Worm (Caenorhabditis elegans) whole organism, L3 larva: ENCODE measurements around the gene gpa-10.

Source experiments
- R02D3.7 ChIP-seq: fragments of 150-350 bp; optimal IDR thresholded peaks from 2 replicates; lab custom pipeline; 2014; ENCODE audit warnings: missing biosample characterization, missing genetic modification characterization
- ama-1 ChIP-seq: fragments of 150-350 bp; optimal IDR thresholded peaks from 2 replicates; lab custom pipeline; 2018
- ceh-16 ChIP-seq: sonication (generic microtip); optimal IDR thresholded peaks from 2 replicates; lab custom pipeline; 2017; ENCODE audit warnings: missing biosample characterization, missing genetic modification characterization
- ceh-28 ChIP-seq: fragments of 150-350 bp; optimal IDR thresholded peaks from 2 replicates; lab custom pipeline; 2014; ENCODE audit warnings: missing biosample characterization, missing genetic modification reagents, missing genetic modification characterization
- ceh-82 ChIP-seq: fragments of 150-350 bp; optimal IDR thresholded peaks from 2 replicates; lab custom pipeline; 2014; ENCODE audit warnings: missing biosample characterization, missing genetic modification characterization
- daf-12 ChIP-seq: fragments of 150-350 bp; optimal IDR thresholded peaks from 2 replicates; lab custom pipeline; 2014; ENCODE audit warnings: missing biosample characterization, missing genetic modification reagents, missing genetic modification characterization
- egl-27 ChIP-seq: sonication (generic microtip); optimal IDR thresholded peaks from 4 replicates; lab custom pipeline; 2017; ENCODE audit warnings: missing biosample characterization, missing genetic modification reagents, missing genetic modification characterization
- egl-5 ChIP-seq: fragments of 150-350 bp; optimal IDR thresholded peaks from 2 replicates; lab custom pipeline; 2017; ENCODE audit warnings: missing biosample characterization, missing genetic modification reagents, missing genetic modification characterization, inconsistent platforms
- elt-2 ChIP-seq: sonication (generic microtip); optimal IDR thresholded peaks from 2 replicates; lab custom pipeline; 2016; ENCODE audit warnings: missing genetic modification reagents, mild to moderate bottlenecking, missing genetic modification characterization, missing compliant biosample characterization
- fkh-10 ChIP-seq: sonication (generic microtip); optimal IDR thresholded peaks from 2 replicates; lab custom pipeline; 2017; ENCODE audit warnings: missing biosample characterization, missing genetic modification reagents, missing genetic modification characterization
- fkh-2 ChIP-seq: fragments of 150-350 bp; optimal IDR thresholded peaks from 2 replicates; lab custom pipeline; 2014; ENCODE audit warnings: missing biosample characterization, missing genetic modification reagents, missing genetic modification characterization
- hmg-11 ChIP-seq: sonication (generic microtip); optimal IDR thresholded peaks from 2 replicates; lab custom pipeline; 2016; ENCODE audit warnings: missing genetic modification characterization, missing compliant biosample characterization
- jun-1 ChIP-seq: fragments of 150-350 bp; optimal IDR thresholded peaks from 2 replicates; lab custom pipeline; 2014; ENCODE audit warnings: missing biosample characterization, missing genetic modification reagents, missing genetic modification characterization
- lin-15B ChIP-seq: fragments of 150-350 bp; optimal IDR thresholded peaks from 2 replicates; lab custom pipeline; 2014; ENCODE audit warnings: missing biosample characterization, missing genetic modification characterization
- mdl-1 ChIP-seq: fragments of 150-350 bp; optimal IDR thresholded peaks from 2 replicates; lab custom pipeline; 2014; ENCODE audit warnings: missing biosample characterization, missing genetic modification characterization
- mml-1 ChIP-seq: fragments of 150-350 bp; sonication (generic microtip); optimal IDR thresholded peaks from 3 replicates; lab custom pipeline; 2014; ENCODE audit warnings: missing biosample characterization, missing genetic modification characterization
- nfya-1 ChIP-seq: sonication (generic microtip); optimal IDR thresholded peaks from 2 replicates; lab custom pipeline; 2017; ENCODE audit warnings: missing genetic modification characterization, mild to moderate bottlenecking, missing compliant biosample characterization, antibody characterized with exemption, moderate library complexity; ENCODE audit not compliant: insufficient read depth
- nhr-11 ChIP-seq: fragments of 150-350 bp; optimal IDR thresholded peaks from 2 replicates; lab custom pipeline; 2014; ENCODE audit warnings: missing biosample characterization, missing genetic modification characterization
- nhr-23 ChIP-seq: fragments of 150-350 bp; optimal IDR thresholded peaks from 2 replicates; lab custom pipeline; 2014; ENCODE audit warnings: missing biosample characterization, missing genetic modification reagents, missing genetic modification characterization
- nhr-25 ChIP-seq: sonication (generic microtip); optimal IDR thresholded peaks from 2 replicates; lab custom pipeline; 2017; ENCODE audit warnings: missing biosample characterization, missing genetic modification characterization
- nhr-28 ChIP-seq: fragments of 150-350 bp; optimal IDR thresholded peaks from 2 replicates; lab custom pipeline; 2014; ENCODE audit warnings: missing biosample characterization, missing genetic modification characterization
- nhr-67 ChIP-seq: fragments of 150-350 bp; optimal IDR thresholded peaks from 2 replicates; lab custom pipeline; 2014; ENCODE audit warnings: missing biosample characterization, missing genetic modification characterization
- nhr-76 ChIP-seq: fragments of 150-350 bp; sonication (generic microtip); optimal IDR thresholded peaks from 5 replicates; lab custom pipeline; 2014; ENCODE audit warnings: missing biosample characterization, missing genetic modification characterization
- nhr-77 ChIP-seq: fragments of 150-350 bp; optimal IDR thresholded peaks from 2 replicates; lab custom pipeline; 2014; ENCODE audit warnings: missing biosample characterization, missing genetic modification characterization
- pqm-1 ChIP-seq: fragments of 150-350 bp; optimal IDR thresholded peaks from 2 replicates; lab custom pipeline; 2017; ENCODE audit warnings: missing biosample characterization, missing genetic modification characterization, inconsistent platforms
- skn-1 ChIP-seq: fragments of 150-350 bp; optimal IDR thresholded peaks from 2 replicates; lab custom pipeline; 2014; ENCODE audit warnings: missing biosample characterization, missing genetic modification characterization
- snpc-4 ChIP-seq: fragments of 150-350 bp; optimal IDR thresholded peaks from 2 replicates; lab custom pipeline; 2014; ENCODE audit warnings: missing biosample characterization, missing genetic modification characterization
- tbx-2 ChIP-seq: sonication (generic microtip); optimal IDR thresholded peaks from 2 replicates; lab custom pipeline; 2016; ENCODE audit warnings: mild to moderate bottlenecking, missing genetic modification characterization, missing compliant biosample characterization
- unc-62 ChIP-seq: fragments of 150-350 bp; sonication (generic microtip); optimal IDR thresholded peaks from 4 replicates; lab custom pipeline; 2014; ENCODE audit warnings: missing biosample characterization, missing genetic modification reagents, missing genetic modification characterization
- zag-1 ChIP-seq: fragments of 150-350 bp; optimal IDR thresholded peaks from 2 replicates; lab custom pipeline; 2014; ENCODE audit warnings: missing biosample characterization, missing genetic modification characterization
- ztf-11 ChIP-seq: fragments of 150-350 bp; optimal IDR thresholded peaks from 2 replicates; lab custom pipeline; 2014; ENCODE audit warnings: missing biosample characterization, missing genetic modification characterization

gpa-10 gene

DNA sequence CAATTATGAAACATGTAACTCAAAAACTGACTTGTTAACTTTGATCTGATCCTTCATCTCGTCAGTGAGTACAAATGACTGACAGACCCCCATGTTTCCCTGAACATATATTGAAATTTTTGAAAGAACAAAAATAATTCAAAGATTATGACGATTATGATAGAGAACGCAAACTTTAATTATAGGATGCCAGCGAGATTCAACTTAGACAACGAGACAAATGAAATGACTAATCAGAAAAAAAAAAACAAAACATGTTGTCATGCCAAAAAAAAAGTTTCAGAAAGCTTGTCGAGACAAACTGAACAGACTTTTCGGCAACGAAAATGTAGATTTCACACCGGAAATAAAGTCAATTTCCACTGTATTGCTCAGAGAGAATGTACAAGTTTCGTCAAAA, at the start of gene gpa-10:
gpa-10 (minus strand) TSS at position 101 of the 400 bp plus-strand sequence.
- TF ChIP-seq ceh-16 (no peak), unc-62 (GFP tag; lab: Kevin White, UChicago) (no peak), nhr-28 (no peak), fkh-10 (GFP tag; lab: Kevin White, UChicago) (no peak), zag-1 (tag; lab: Kevin White, UChicago) (no peak)
- TF ChIP-seq, all 47 proteins: peak for 0

DNA sequence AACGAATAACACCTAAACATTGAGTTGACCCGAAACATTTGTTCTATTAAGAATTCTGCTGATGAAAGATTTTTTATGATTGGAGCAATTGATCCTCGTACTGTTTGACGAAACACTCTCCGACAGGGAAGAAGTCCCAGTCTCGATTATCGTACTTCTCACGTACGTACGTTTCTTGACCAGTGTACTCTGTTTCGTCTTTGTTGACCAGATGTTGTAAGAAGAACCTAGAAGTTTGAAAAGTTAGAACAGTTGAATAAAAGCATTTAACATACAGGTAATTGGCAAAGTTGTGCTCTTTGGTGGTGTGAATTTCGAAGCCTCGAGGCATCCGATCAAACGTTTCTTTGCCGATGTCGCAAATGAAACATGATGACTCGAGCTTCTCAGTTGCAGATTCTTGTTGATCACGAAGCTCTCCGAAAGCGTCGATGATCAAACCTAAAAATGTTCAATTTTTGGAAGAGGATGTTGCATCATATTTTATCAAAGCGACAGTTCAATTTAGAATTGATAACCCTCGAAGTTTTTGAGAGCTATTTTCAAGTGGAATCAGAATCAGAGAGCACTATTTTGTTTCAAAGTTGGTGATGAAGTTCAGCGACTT, 47.4 kb upstream of the gpa-10 start:
- TF ChIP-seq nfya-1 (tag; lab: Kevin White, UChicago) = no peak
- no peak for TF ChIP-seq ceh-16
- no peak for TF ChIP-seq fkh-10 (GFP tag; lab: Kevin White, UChicago)
- no peak for TF ChIP-seq ztf-11 (tag; lab: Kevin White, UChicago)
- TF ChIP-seq egl-27 (tag; lab: Kevin White, UChicago) = no peak
- TF ChIP-seq egl-5 = no peak
- TF ChIP-seq hmg-11 (tag; lab: Kevin White, UChicago) = no peak

DNA sequence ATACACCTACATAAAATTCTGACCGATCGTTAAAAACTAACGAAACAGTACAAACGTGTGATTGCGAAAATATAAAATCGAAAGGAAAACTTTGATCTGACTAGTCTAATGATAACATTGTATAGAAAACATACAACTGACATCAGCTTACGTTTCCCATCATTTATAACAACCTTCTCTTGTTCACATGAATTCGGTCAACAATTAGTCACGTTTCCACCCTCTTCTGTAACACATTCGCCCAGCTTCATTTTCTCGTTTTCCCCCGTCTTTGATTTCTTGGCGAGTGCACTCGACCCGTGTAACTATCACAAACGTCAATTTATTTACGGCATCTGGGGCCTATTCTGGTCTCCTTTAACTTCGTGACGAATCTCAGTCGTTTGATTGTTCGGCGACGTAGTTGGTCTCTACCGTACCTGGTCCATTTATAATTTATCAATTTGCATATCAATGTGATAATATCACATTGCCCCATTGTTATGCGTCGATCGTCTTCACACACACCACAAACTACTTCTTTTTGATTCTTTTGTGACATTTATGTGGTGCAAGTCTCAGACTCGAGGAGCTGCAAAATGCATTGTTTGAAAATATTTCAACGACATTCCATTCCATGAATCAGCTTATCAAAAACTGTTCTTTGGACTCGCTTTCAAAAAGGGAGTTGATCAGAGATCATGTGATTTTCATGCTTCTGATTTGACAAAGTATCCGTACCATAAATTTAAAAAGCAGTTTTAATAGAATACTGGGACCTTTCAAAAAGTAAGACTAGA, 46.4 kb upstream of the gpa-10 start:
- TF ChIP-seq tbx-2 (tag; lab: Kevin White, UChicago) (no peak), elt-2 (tag; lab: Kevin White, UChicago) (peak; percentile 46), snpc-4 (tag; lab: Kevin White, UChicago) (no peak), ceh-28 (tag; lab: Kevin White, UChicago) (no peak), ztf-11 (tag; lab: Kevin White, UChicago) (no peak), nhr-11 (no peak), nhr-67 (no peak), ceh-16 (no peak), nhr-25 (peak; percentile 39), lin-15B (tag; lab: Kevin White, UChicago) (no peak), jun-1 (no peak), nhr-76 (tag; lab: Kevin White, UChicago) (no peak), ceh-82 (no peak)

ce11 chrV:6900173-6900638, 45.6 kb upstream of the gpa-10 start, which contains the start of gene odc-1:
odc-1 (minus strand) TSS chrV:6900223.
- no peak for TF ChIP-seq daf-12 (tag; lab: Kevin White, UChicago)
- peak; percentile 63 for TF ChIP-seq pqm-1 (tag; lab: Kevin White, UChicago)
- no peak for TF ChIP-seq ama-1 (lab: Kevin White, UChicago)

- TF ChIP-seq pqm-1 (tag; lab: Kevin White, UChicago) (no peak), nfya-1 (tag; lab: Kevin White, UChicago) (no peak), ceh-28 (tag; lab: Kevin White, UChicago) (no peak), fkh-10 (GFP tag; lab: Kevin White, UChicago) (no peak), ceh-16 (no peak), skn-1 (tag; lab: Kevin White, UChicago) (no peak), ceh-82 (no peak), mml-1 (tag; lab: Kevin White, UChicago) (no peak), R02D3.7 (tag; lab: Kevin White, UChicago) (no peak), nhr-67 (no peak), fkh-2 (tag; lab: Kevin White, UChicago) (no peak)
These were observed 42.1 kb upstream of the gpa-10 start, which contains the start of gene K11C4.1 for ce11 chrV:6896700-6897099. K11C4.1 (plus strand) TSS chrV:6897000.

ce11 chrV:6894778-6895177, 40.2 kb upstream of the gpa-10 start, which contains the start of gene K11C4.2:
K11C4.2 (plus strand) TSS chrV:6895078.
- TF ChIP-seq egl-5 (no peak), unc-62 (GFP tag; lab: Kevin White, UChicago) (no peak), egl-27 (tag; lab: Kevin White, UChicago) (no peak), fkh-10 (GFP tag; lab: Kevin White, UChicago) (no peak), nhr-77 (no peak), ama-1 (lab: Kevin White, UChicago) (no peak), nhr-28 (no peak), ztf-11 (tag; lab: Kevin White, UChicago) (no peak), mdl-1 (no peak), fkh-2 (tag; lab: Kevin White, UChicago) (no peak), lin-15B (tag; lab: Kevin White, UChicago) (no peak), nhr-23 (tag; lab: Kevin White, UChicago) (no peak), nhr-76 (tag; lab: Kevin White, UChicago) (no peak)
